Fruit fly (Drosophila melanogaster) whole organism, prepupa: ENCODE data around the gene RabX6.

Experiments used
- CG31627 ChIP-seq: fragments of 200-800 bp; sonication (Bioruptor generic); optimal IDR thresholded peaks from 3 replicates; lab custom pipeline; 2016; ENCODE audit warnings: missing biosample characterization, missing genetic modification characterization
- CG4318 ChIP-seq: fragments of 200-800 bp; sonication (Bioruptor generic); optimal IDR thresholded peaks from 3 replicates; lab custom pipeline; 2017; ENCODE audit warnings: missing biosample characterization, mild to moderate bottlenecking, missing genetic modification characterization
- CG6854 ChIP-seq: fragments of 200-800 bp; sonication (Bioruptor generic); optimal IDR thresholded peaks from 2 replicates; lab custom pipeline; 2017; ENCODE audit warnings: missing biosample characterization, mild to moderate bottlenecking, missing genetic modification characterization
- CG8319 ChIP-seq: fragments of 200-800 bp; sonication (Bioruptor generic); optimal IDR thresholded peaks from 3 replicates; lab custom pipeline; 2016; ENCODE audit warnings: missing biosample characterization, missing genetic modification characterization
- Hr39 ChIP-seq: fragments of 200-800 bp; sonication (Bioruptor generic); optimal IDR thresholded peaks from 2 replicates; lab custom pipeline; 2016; ENCODE audit warnings: missing biosample characterization, missing genetic modification characterization

DNA sequence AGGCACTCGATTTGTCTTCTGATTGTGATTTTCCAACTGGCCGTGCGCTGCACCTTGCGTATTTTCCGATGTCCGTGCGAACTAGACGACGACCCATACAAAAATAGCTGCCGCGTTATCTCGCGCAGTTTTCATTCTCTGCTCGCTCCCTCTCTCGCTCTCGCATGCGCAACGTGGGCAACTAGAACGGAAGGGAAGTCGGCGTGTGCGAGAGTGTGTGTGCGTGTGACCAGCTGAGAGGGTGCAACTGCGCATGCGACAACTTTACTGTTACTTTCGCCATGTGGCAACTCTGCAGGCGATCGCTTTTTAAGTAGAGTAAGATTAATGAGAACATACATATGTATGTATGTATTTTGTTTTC lies 4.9 kb upstream of the RabX6 start, which contains the start of gene ebd1:
- TF ChIP-seq CG4318 (GFP tag; lab: Kevin White, UChicago) = no peak
- no peak for TF ChIP-seq CG31627
- TF ChIP-seq Hr39 = no peak
- TF ChIP-seq CG8319 (GFP tag; lab: Kevin White, UChicago) = no peak
- TF ChIP-seq CG6854 (GFP tag; lab: Kevin White, UChicago) = no peak
